Fruit fly (Drosophila melanogaster): ENCODE data around the gene CASK.

DNA sequence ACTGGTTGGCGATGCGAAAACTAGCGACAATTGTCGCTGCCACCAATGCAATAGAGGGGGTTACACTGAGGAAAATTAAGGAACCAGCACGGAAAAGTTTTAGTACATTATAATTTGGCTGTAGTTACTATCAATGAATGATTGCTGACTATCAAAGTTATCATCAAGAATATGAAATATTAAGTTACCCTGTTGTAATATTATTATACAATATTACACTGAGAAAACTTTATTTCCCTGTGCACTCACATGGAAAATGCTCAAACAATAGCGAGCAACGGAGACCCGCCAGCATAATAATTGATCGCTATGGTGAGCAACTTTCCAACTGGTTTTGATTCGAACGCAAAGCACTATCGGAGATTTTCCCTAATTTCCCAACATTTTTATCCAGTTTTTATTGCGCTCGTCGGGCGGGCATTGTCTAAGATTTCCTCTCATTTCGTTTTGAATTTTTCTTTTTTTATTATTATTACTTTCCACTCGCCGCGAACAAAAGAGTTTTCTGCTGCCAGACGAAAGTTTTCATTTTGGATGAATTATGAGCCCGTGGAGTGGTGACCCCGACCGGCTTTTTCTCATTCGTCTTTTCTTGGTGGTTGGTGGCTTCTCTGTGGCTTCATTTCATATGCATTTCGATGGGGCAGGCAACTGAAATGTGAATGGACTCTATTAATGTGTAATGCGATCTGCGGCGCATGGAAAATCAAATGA is 39.8 kb upstream of the CASK start:
- no peak for TF ChIP-seq h (optimal IDR thresholded peaks at IDR 0.05)
- TF ChIP-seq psq (optimal IDR thresholded peaks at IDR 0.05): no peak
- TF ChIP-seq ttk (optimal IDR thresholded peaks at IDR 0.05): no peak
- no peak for TF ChIP-seq insv (optimal IDR thresholded peaks at IDR 0.05)
